Worm (Caenorhabditis elegans) whole organism, midembryonic: ENCODE measurements around the gene clec-255.

ENCODE experiments used
- T22C8.4 ChIP-seq: fragments of 200-800 bp; sonication (Bioruptor generic); IDR thresholded peaks from 2 replicates; pipeline ENCODE4 v1.3.6; 2022; ENCODE audit warnings: missing genetic modification characterization, missing compliant biosample characterization
- cog-1 ChIP-seq: sonication (generic microtip); optimal IDR thresholded peaks from 2 replicates; lab custom pipeline; 2016; ENCODE audit warnings: missing genetic modification characterization, missing compliant biosample characterization
- flt-1 ChIP-seq: fragments of 200-800 bp; sonication (Bioruptor generic); IDR thresholded peaks from 2 replicates; pipeline ENCODE4 v1.3.6; 2022; ENCODE audit warnings: missing genetic modification characterization, missing compliant biosample characterization
- klf-2 ChIP-seq: fragments of 200-800 bp; sonication (Bioruptor generic); conservative IDR thresholded peaks from 2 replicates; pipeline ENCODE4 v1.3.6; 2022; ENCODE audit warnings: missing genetic modification reagents, missing genetic modification characterization, missing compliant biosample characterization
- med-1 ChIP-seq: sonication (generic microtip); optimal IDR thresholded peaks from 2 replicates; lab custom pipeline; 2017; ENCODE audit warnings: missing genetic modification characterization, mild to moderate bottlenecking, missing compliant biosample characterization, antibody characterized with exemption, missing genetic modification reagents; ENCODE audit not compliant: insufficient read depth
- ref-1 ChIP-seq: fragments of 200-800 bp; sonication (Bioruptor generic); conservative IDR thresholded peaks from 2 replicates; pipeline ENCODE4 v1.3.6; 2022; ENCODE audit warnings: missing genetic modification reagents, missing genetic modification characterization, missing compliant biosample characterization
- tab-1 ChIP-seq: fragments of 200-800 bp; sonication (Bioruptor generic); IDR thresholded peaks from 2 replicates; pipeline ENCODE4 v1.3.6; 2022; ENCODE audit warnings: missing genetic modification characterization, missing compliant biosample characterization
- ztf-23 ChIP-seq: fragments of 200-800 bp; sonication (Bioruptor generic); IDR thresholded peaks from 2 replicates; pipeline ENCODE4 v1.3.6; 2022; ENCODE audit warnings: missing genetic modification reagents, missing genetic modification characterization, missing compliant biosample characterization
- ztf-29 ChIP-seq: fragments of 200-800 bp; sonication (Bioruptor generic); IDR thresholded peaks from 2 replicates; pipeline ENCODE4 v1.3.6; 2022; ENCODE audit warnings: missing genetic modification reagents, missing genetic modification characterization, missing compliant biosample characterization

ce11 chrV:18770623-18771022 lies at the start of gene clec-255:
- TF ChIP-seq ztf-23 (GFP tag; lab: Robert Waterston, UW) = no peak
- TF ChIP-seq ztf-29 (GFP tag; lab: Robert Waterston, UW) = no peak
- no peak for TF ChIP-seq ref-1 (GFP tag; lab: Robert Waterston, UW)
- TF ChIP-seq klf-2 (GFP tag; lab: Robert Waterston, UW) = no peak
- no peak for TF ChIP-seq med-1 (GFP tag; lab: Kevin White, UChicago)
- TF ChIP-seq T22C8.4 (GFP tag; lab: Robert Waterston, UW) = no peak
- no peak for TF ChIP-seq flt-1 (GFP tag; lab: Robert Waterston, UW)
- TF ChIP-seq tab-1 (GFP tag; lab: Robert Waterston, UW) = no peak
- no peak for TF ChIP-seq cog-1 (tag; lab: Kevin White, UChicago)
